Worm (Caenorhabditis elegans): ENCODE data around the gene F18F11.4.

DNA sequence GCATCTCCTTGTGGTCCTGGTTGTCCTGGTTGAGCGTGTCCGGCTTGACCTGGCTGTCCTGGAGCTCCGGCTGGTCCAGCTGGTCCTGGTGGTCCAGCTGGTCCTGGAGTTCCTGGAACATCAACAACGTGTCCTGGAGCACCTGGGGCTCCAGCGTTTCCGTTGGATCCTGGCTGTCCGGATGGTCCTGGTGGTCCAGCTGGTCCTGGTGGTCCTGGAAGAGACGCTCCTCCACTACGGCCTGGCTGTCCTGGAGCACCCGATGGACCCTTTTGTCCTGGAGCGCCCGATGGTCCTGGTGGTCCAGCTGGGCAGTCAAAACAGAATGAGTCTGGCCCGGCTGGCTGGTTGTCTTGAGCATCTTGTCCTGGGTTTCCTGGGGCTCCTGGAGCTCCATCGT lies 5.0 kb upstream of the F18F11.4 start:
- TF ChIP-seq aly-2 (tag; optimal IDR thresholded peaks at IDR 0.05): no peak
- TF ChIP-seq ama-1 (optimal IDR thresholded peaks at IDR 0.05): no peak
- TF ChIP-seq unc-62 (GFP tag; optimal IDR thresholded peaks at IDR 0.05): no peak
- no peak for TF ChIP-seq mdl-1 (tag; optimal IDR thresholded peaks at IDR 0.05)
- TF ChIP-seq egl-27 (tag; optimal IDR thresholded peaks at IDR 0.05): no peak
- TF ChIP-seq nhr-11 (tag; optimal IDR thresholded peaks at IDR 0.05): no peak
- no peak for TF ChIP-seq sea-2 (GFP tag; optimal IDR thresholded peaks at IDR 0.05)
- no peak for TF ChIP-seq elt-1 (tag; optimal IDR thresholded peaks at IDR 0.05)
- TF ChIP-seq elt-2 (tag; optimal IDR thresholded peaks at IDR 0.05): no peak
- no peak for TF ChIP-seq pha-4 (tag; optimal IDR thresholded peaks at IDR 0.05)
- no peak for TF ChIP-seq elt-3 (tag; optimal IDR thresholded peaks at IDR 0.05)
- TF ChIP-seq mml-1 (tag; optimal IDR thresholded peaks at IDR 0.05): no peak
- TF ChIP-seq egl-5 (tag; optimal IDR thresholded peaks at IDR 0.05): no peak

All from whole organism, L3 larva.